Worm (Caenorhabditis elegans): ENCODE results near the gene adm-2.

Gene adm-2

DNA sequence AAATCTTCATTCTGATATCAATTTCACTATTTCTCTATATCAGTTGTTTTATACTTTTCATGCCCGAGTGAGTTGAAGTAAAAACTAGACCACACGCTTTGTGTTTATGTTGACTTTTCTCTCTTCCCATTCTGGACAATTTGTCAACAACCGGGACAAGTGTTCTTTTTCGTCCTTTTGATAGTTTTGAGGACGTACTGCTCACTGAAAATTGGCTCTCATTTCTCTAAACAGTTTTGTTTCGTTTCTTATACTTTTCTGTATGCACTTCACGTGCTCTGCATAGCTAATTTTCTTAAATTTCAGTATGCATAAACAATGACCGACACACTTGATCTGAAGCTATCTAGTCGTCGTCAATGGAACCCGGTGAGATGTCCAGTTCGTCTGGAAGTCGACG lies at the start of gene adm-2:
Gene adm-2 (plus strand): TSS at position 301 of the 400 bp plus-strand sequence.
- TF ChIP-seq pha-4 (tag; optimal IDR thresholded peaks at IDR 0.05) (peak; percentile 85), R02D3.7 (tag; optimal IDR thresholded peaks at IDR 0.05) (no peak)

DNA sequence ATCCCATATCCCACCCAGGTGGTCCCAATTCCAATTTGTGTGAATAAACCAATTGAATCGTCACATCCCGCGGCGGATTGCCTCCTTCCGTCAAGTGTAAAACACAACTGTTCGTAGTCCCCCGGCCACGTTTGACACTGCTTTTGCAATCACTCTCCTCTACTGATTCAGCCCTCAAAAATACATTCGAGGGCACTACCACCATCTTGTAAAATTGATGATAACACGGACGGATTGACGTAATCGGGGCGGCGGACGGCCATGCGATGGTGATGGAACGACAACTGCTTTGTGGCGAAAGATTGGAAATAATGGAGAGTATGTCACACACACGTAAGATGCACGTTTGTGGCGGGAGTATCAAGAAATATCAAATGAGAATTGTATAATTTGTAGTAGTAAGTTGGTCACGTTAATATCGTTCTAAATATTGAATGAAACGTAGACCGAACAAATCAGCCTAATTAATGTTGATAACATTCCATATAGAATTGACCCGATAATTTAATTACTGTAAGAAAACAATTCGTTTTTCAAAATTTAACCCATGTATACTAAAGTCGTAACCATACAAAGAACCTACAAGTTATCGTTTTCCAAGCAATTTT lies 49.3 kb upstream of the adm-2 start:
- TF ChIP-seq elt-2 (tag; optimal IDR thresholded peaks at IDR 0.05) (no peak), egl-5 (tag; optimal IDR thresholded peaks at IDR 0.05) (peak; percentile 85), ceh-9 (tag; optimal IDR thresholded peaks at IDR 0.05) (no peak)

DNA sequence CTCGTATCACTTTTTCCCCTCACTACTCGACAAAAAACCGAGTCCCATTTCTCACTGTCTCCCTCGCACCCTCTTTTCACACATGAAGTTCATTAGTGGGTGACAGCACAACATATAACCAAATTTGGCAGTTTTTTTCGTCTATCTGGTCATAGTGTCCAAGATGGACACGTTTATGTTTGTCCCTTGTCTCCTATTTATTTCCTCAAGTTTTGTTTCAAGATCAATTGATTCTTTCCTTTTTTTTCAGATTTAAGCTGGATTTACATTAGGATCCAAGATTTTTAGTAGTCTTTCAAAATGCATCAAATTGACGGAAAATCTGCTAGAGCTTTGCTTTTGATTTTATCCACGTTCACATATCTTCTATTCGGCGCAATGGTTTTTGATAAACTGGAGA lies 48.2 kb upstream of the adm-2 start, which contains the start of gene twk-20:
Gene twk-20 (plus strand): TSS at position 301 of the 400 bp plus-strand sequence.
- no peak for TF ChIP-seq ceh-9 (tag; optimal IDR thresholded peaks at IDR 0.05)
- TF ChIP-seq lin-39 (tag; optimal IDR thresholded peaks at IDR 0.05): no peak
- no peak for TF ChIP-seq nfya-1 (tag; optimal IDR thresholded peaks at IDR 0.05; ENCODE audit: insufficient read depth)
- TF ChIP-seq fos-1 (tag; optimal IDR thresholded peaks at IDR 0.05): no peak
- TF ChIP-seq unc-39 (tag; optimal IDR thresholded peaks at IDR 0.05): no peak
- TF ChIP-seq unc-62 (GFP tag; optimal IDR thresholded peaks at IDR 0.05): no peak
- TF ChIP-seq ztf-4 (tag; optimal IDR thresholded peaks at IDR 0.05): no peak
- no peak for TF ChIP-seq snpc-4 (tag; optimal IDR thresholded peaks at IDR 0.05)
- TF ChIP-seq elt-2 (tag; optimal IDR thresholded peaks at IDR 0.05): no peak
- TF ChIP-seq jun-1 (tag; optimal IDR thresholded peaks at IDR 0.05): no peak
- no peak for TF ChIP-seq ZK546.5 (tag; optimal IDR thresholded peaks at IDR 0.05)
- no peak for TF ChIP-seq mml-1 (tag; optimal IDR thresholded peaks at IDR 0.05)
- no peak for TF ChIP-seq mdl-1 (tag; optimal IDR thresholded peaks at IDR 0.05)
- no peak for TF ChIP-seq hmg-11 (tag; optimal IDR thresholded peaks at IDR 0.05)
- no peak for TF ChIP-seq nhr-67 (tag; optimal IDR thresholded peaks at IDR 0.05)
- TF ChIP-seq eor-1 (tag; optimal IDR thresholded peaks at IDR 0.05): no peak
- no peak for TF ChIP-seq nhr-28 (tag; optimal IDR thresholded peaks at IDR 0.05)
- no peak for TF ChIP-seq ceh-82 (tag; optimal IDR thresholded peaks at IDR 0.05)

DNA sequence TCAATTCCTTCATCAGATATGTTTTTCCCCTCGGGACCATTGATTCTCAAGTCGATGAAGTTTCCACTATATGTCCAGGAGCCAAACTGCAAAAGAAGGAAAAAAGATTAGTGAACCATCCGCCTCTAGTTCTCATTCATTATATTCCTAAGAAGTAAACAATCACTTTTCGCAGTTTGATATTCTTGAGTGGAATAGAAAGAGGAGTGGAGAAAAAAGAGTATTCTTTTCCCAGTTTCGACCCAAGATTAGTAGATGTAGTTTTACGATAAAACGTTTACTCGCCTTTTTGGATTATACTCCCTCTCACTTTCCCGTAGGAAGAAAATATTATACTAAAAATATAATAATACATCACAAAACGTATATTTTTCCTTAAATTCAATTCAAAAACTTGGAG lies 42.9 kb upstream of the adm-2 start:
- TF ChIP-seq nhr-12 (tag; optimal IDR thresholded peaks at IDR 0.05) (no peak), aly-2 (tag; optimal IDR thresholded peaks at IDR 0.05) (no peak), ceh-82 (tag; optimal IDR thresholded peaks at IDR 0.05) (no peak), elt-1 (tag; optimal IDR thresholded peaks at IDR 0.05) (peak; percentile 58)

DNA sequence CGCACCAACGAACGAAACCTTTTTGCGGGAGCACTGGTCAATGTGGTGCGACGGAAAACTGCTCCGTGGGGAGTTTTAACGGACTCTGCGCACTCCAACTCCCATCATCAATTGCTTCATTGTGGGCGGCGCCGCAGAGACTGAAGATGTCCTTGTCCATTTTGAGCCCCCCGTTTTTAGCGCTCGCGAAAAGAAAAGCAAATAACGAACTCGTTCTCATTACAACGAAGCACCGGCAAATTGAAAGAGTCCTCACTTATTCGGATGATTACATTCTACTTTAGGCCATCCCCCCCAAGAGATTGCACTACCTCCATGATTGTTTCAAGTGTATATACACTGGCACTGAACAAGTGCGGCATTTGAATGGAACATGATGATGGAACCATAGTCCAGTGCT lies 41.0 kb upstream of the adm-2 start, which contains the start of gene acr-9:
Gene acr-9 (minus strand): TSS at position 101 of the 400 bp plus-strand sequence.
- TF ChIP-seq lin-39 (tag; optimal IDR thresholded peaks at IDR 0.05): peak; percentile 29
- TF ChIP-seq egl-5 (tag; optimal IDR thresholded peaks at IDR 0.05): no peak
- TF ChIP-seq ama-1 (optimal IDR thresholded peaks at IDR 0.05): no peak
- no peak for TF ChIP-seq elt-3 (tag; optimal IDR thresholded peaks at IDR 0.05)

DNA sequence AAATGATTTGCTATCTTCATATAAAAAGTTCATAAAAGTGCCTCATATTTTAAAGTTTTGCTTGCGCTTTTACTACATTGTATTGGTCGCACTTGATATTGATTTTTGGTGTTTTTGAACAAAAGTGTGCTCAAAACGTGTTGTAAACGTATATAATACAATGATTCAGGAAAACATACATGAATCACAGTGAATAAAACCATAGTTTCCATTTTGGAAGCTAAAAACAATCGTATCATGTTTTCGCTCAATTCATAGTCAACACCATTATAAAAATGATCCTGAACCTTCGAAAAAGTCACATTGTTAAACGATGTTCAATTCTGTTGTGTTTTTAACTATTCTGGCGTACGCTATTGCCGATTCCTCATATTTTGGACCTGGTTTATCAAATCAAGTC lies 40.5 kb upstream of the adm-2 start, which contains the start of gene C40C9.3:
Gene C40C9.3 (plus strand): TSS at position 301 of the 400 bp plus-strand sequence.
- TF ChIP-seq lin-39 (tag; optimal IDR thresholded peaks at IDR 0.05) (no peak), ceh-28 (tag; optimal IDR thresholded peaks at IDR 0.05) (no peak)

DNA sequence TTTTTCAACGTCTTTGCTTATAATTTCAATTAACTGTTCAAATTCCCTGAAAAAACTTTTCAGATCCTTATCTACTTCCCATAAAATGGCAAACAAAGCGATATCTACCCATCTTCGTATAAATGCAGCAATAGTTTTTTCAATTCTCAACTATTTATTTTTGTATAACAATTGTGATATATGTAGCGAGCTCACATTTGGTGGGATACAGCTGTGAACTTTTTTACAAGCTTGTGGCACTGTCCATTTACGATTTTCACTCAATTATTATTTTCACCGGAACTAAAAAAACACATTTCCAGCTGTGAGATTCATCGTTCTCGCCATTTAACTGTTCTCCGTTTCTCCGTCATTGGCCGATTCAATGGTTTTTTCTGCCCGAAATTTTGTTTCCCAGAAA lies 37.0 kb upstream of the adm-2 start, which contains the start of gene C40C9.4:
Gene C40C9.4 (plus strand): TSS at position 301 of the 400 bp plus-strand sequence.
- TF ChIP-seq ztf-11 (tag; optimal IDR thresholded peaks at IDR 0.05) (no peak), ceh-82 (tag; optimal IDR thresholded peaks at IDR 0.05) (no peak), nhr-23 (tag; optimal IDR thresholded peaks at IDR 0.05) (no peak), daf-12 (tag; optimal IDR thresholded peaks at IDR 0.05) (no peak), lin-15B (tag; optimal IDR thresholded peaks at IDR 0.05) (no peak), nhr-237 (tag; optimal IDR thresholded peaks at IDR 0.05) (no peak), ama-1 (optimal IDR thresholded peaks at IDR 0.05) (no peak), sea-2 (GFP tag; optimal IDR thresholded peaks at IDR 0.05) (no peak), nhr-11 (tag; optimal IDR thresholded peaks at IDR 0.05) (no peak), elt-1 (tag; optimal IDR thresholded peaks at IDR 0.05) (no peak)

Measured in whole organism, L3 larva.